Worm (Caenorhabditis elegans) whole organism, mixed stage, embryonic: ENCODE measurements around the gene pix-1.
A peak's percentile ranks its signal among the peaks of the same experiment; 100 is the strongest.

Source experiments
- ces-1 ChIP-seq: fragments of 150-350 bp; optimal IDR thresholded peaks from 2 replicates; lab custom pipeline; 2014; ENCODE audit warnings: missing biosample characterization, missing genetic modification reagents, missing genetic modification characterization
- elt-1 ChIP-seq: sonication (generic microtip); optimal IDR thresholded peaks from 2 replicates; lab custom pipeline; 2017; ENCODE audit warnings: missing genetic modification characterization, mild to moderate bottlenecking, missing compliant biosample characterization, antibody characterized with exemption, moderate library complexity, borderline replicate concordance; ENCODE audit not compliant: insufficient read depth
- hlh-1 ChIP-seq: fragments of 150-350 bp; optimal IDR thresholded peaks from 2 replicates; lab custom pipeline; 2014; ENCODE audit warnings: missing biosample characterization, missing genetic modification reagents, missing genetic modification characterization
- lin-13 ChIP-seq: fragments of 150-350 bp; optimal IDR thresholded peaks from 2 replicates; lab custom pipeline; 2014; ENCODE audit warnings: missing biosample characterization, missing genetic modification characterization
- lsy-2 ChIP-seq: fragments of 150-350 bp; optimal IDR thresholded peaks from 2 replicates; lab custom pipeline; 2014; ENCODE audit warnings: missing biosample characterization, missing genetic modification characterization
- mep-1 ChIP-seq: fragments of 150-350 bp; optimal IDR thresholded peaks from 2 replicates; lab custom pipeline; 2017; ENCODE audit warnings: missing biosample characterization, missing genetic modification reagents, missing genetic modification characterization, inconsistent platforms
- nhr-28 ChIP-seq: fragments of 150-350 bp; optimal IDR thresholded peaks from 2 replicates; lab custom pipeline; 2014; ENCODE audit warnings: missing biosample characterization, missing genetic modification characterization
- nhr-76 ChIP-seq: sonication (generic microtip); optimal IDR thresholded peaks from 2 replicates; lab custom pipeline; 2017; ENCODE audit warnings: missing biosample characterization, missing genetic modification characterization
- sptf-1 ChIP-seq: sonication (generic microtip); optimal IDR thresholded peaks from 2 replicates; lab custom pipeline; 2017; ENCODE audit warnings: mild to moderate bottlenecking, missing genetic modification characterization, moderate library complexity, missing compliant biosample characterization
- unc-120 ChIP-seq: sonication (generic microtip); optimal IDR thresholded peaks from 2 replicates; lab custom pipeline; 2017; ENCODE audit warnings: missing genetic modification characterization, missing compliant biosample characterization; ENCODE audit not compliant: poor library complexity, severe bottlenecking
- unc-62 ChIP-seq: fragments of 150-350 bp; optimal IDR thresholded peaks from 2 replicates; lab custom pipeline; 2014; ENCODE audit warnings: missing biosample characterization, missing genetic modification reagents, missing genetic modification characterization
- ztf-11 ChIP-seq: fragments of 150-350 bp; optimal IDR thresholded peaks from 2 replicates; lab custom pipeline; 2014; ENCODE audit warnings: missing biosample characterization, missing genetic modification characterization

DNA sequence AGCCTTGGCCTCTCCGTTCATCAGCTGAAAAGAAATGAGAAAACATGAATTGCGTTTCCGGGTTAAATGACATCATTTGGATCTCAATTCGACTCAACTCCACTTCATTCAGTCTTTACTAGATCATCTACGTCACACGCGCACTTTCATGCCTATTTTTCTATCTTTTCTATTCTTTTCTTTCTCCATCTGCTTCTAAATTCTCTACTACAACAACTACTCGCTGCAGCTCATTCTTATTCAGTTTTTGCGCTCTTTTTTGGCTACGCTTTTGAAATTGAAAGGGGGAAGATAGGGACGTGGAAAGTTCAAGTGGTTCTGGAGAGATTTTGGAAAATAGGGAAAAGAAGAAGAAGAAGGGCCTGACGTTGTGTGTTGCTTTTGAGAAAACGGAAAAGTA, 41.5 kb downstream of the pix-1 start:
- TF ChIP-seq ces-1 (GFP tag; lab: Kevin White, UChicago): peak; percentile 85
- TF ChIP-seq mep-1 (tag; lab: Kevin White, UChicago): no peak
- no peak for TF ChIP-seq ztf-11 (tag; lab: Kevin White, UChicago)
- TF ChIP-seq lin-13: no peak
- no peak for TF ChIP-seq elt-1 (tag; lab: Kevin White, UChicago)
- no peak for TF ChIP-seq hlh-1 (tag; lab: Kevin White, UChicago)
- TF ChIP-seq sptf-1 (tag; lab: Kevin White, UChicago): no peak
- TF ChIP-seq unc-120 (tag; lab: Kevin White, UChicago): no peak
- no peak for TF ChIP-seq nhr-28 (tag; lab: Kevin White, UChicago)
- TF ChIP-seq lsy-2: no peak
- TF ChIP-seq nhr-76 (tag; lab: Kevin White, UChicago): no peak
- TF ChIP-seq unc-62 (GFP tag; lab: Kevin White, UChicago): no peak
